Worm (Caenorhabditis elegans) whole organism, early embryonic: Measurements from ENCODE around the gene nmr-1.

ENCODE experiments used
- aly-1 ChIP-seq: sonication (generic microtip); optimal IDR thresholded peaks from 2 replicates; lab custom pipeline; 2016; ENCODE audit warnings: missing genetic modification characterization, missing compliant biosample characterization
- ama-1 ChIP-seq: fragments of 150-350 bp; optimal IDR thresholded peaks from 2 replicates; lab custom pipeline; 2014
- ceh-36 ChIP-seq: sonication (generic microtip); optimal IDR thresholded peaks from 2 replicates; lab custom pipeline; 2016; ENCODE audit warnings: missing genetic modification characterization, inconsistent platforms, missing compliant biosample characterization
- flt-1 ChIP-seq: fragments of 200-800 bp; sonication (Bioruptor generic); IDR thresholded peaks from 2 replicates; pipeline ENCODE4 v1.3.6; 2022; ENCODE audit warnings: missing genetic modification characterization, missing compliant biosample characterization
- hmbx-1 ChIP-seq: sonication (generic microtip); optimal IDR thresholded peaks from 2 replicates; lab custom pipeline; 2016; ENCODE audit warnings: mild to moderate bottlenecking, missing genetic modification characterization, missing compliant biosample characterization
- hnd-1 ChIP-seq: sonication (generic microtip); optimal IDR thresholded peaks from 2 replicates; lab custom pipeline; 2016; ENCODE audit warnings: missing genetic modification characterization, missing compliant biosample characterization
- pes-1 ChIP-seq: fragments of 200-800 bp; sonication (Bioruptor generic); IDR thresholded peaks from 2 replicates; pipeline ENCODE4 v1.3.6; 2022; ENCODE audit warnings: missing genetic modification reagents, missing genetic modification characterization, missing compliant biosample characterization
- tbx-37 ChIP-seq: fragments of 200-800 bp; sonication (Bioruptor generic); conservative IDR thresholded peaks from 2 replicates; pipeline ENCODE4 v1.3.6; 2022; ENCODE audit warnings: missing genetic modification reagents, missing genetic modification characterization, missing compliant biosample characterization

DNA sequence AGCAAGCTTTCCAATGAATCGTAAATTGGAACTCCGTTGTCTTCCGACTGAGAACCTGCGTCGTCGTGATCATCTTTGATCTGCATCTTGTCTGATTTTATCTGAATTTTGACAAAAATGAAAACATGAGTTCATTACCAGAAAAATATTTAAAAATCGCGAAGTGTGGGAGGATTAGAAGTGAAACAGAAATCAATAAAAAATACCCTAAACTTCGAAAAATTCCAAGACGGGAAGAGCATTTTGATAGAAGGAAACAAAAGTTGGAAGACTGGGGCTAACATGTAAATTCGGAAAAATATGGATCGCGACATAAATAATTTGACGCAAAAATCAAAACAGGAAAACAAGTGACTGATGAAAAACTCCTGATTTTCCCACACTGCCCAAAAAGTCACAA, 20.8 kb downstream of the nmr-1 start, which contains the start of gene F07F6.8:
- no peak for TF ChIP-seq tbx-37 (GFP tag; lab: Robert Waterston, UW)
- no peak for TF ChIP-seq ama-1 (lab: Kevin White, UChicago)
- no peak for TF ChIP-seq ceh-36 (tag; lab: Kevin White, UChicago)
- TF ChIP-seq pes-1, result no peak
- no peak for TF ChIP-seq hnd-1 (tag; lab: Kevin White, UChicago)
- no peak for TF ChIP-seq hmbx-1 (tag; lab: Kevin White, UChicago)
- no peak for TF ChIP-seq aly-1 (tag; lab: Kevin White, UChicago)
- no peak for TF ChIP-seq flt-1 (GFP tag; lab: Robert Waterston, UW)
